Comparison of ENCODE assay signal across 1 fruit fly cellular context in genomic region chr3L:16412394-16412950, dm6.
TF ChIP-seq lines count a peak whose summit lies in the region.

Gene Serinc, plus strand, starts transcription at chr3L:16412722.

TF ChIP-seq in whole organism, embryonic, 481 proteins besides CTCF, POLR2A, EP300 and RAD21 (continued from another document and continues in another):
- TF ChIP-seq CG30020 (tag; optimal IDR thresholded peaks at IDR 0.05; lab: Kevin White, UChicago), result peak; percentile 71
- TF ChIP-seq pb (GFP tag; optimal IDR thresholded peaks at IDR 0.05; lab: Kevin White, UChicago), result no peak
- no peak for TF ChIP-seq fd102C (GFP tag; optimal IDR thresholded peaks at IDR 0.05; lab: Kevin White, UChicago)
- peak; percentile 16 for TF ChIP-seq Fer2 (tag; optimal IDR thresholded peaks at IDR 0.05; lab: Kevin White, UChicago)
- peak; percentile 80 for TF ChIP-seq nmo (GFP tag; optimal IDR thresholded peaks at IDR 0.05; lab: Kevin White, UChicago)
- peak; percentile 56 for TF ChIP-seq lbe (GFP tag; optimal IDR thresholded peaks at IDR 0.05; lab: Kevin White, UChicago)
- TF ChIP-seq CG30431 (GFP tag; optimal IDR thresholded peaks at IDR 0.05; lab: Kevin White, UChicago), result no peak
- peak; percentile 28 for TF ChIP-seq CG1233 (GFP tag; optimal IDR thresholded peaks at IDR 0.05; lab: Kevin White, UChicago)
- no peak for TF ChIP-seq CG7357 (GFP tag; IDR thresholded peaks at IDR 0.05; lab: Robert Waterston, UW)
- TF ChIP-seq Sox100B (GFP tag; optimal IDR thresholded peaks at IDR 0.05; lab: Kevin White, UChicago), result no peak
- peak; percentile 65 for TF ChIP-seq bcd (GFP tag; optimal IDR thresholded peaks at IDR 0.05; lab: Kevin White, UChicago)
- peak; percentile 97 for TF ChIP-seq zen2 (GFP tag; IDR thresholded peaks at IDR 0.05; lab: Robert Waterston, UW; ENCODE audit: partially characterized antibody)
- peak; percentile 92 for TF ChIP-seq CG3995 (GFP tag; optimal IDR thresholded peaks at IDR 0.05; lab: Kevin White, UChicago)
- no peak for TF ChIP-seq danr (GFP tag; IDR thresholded peaks at IDR 0.05; lab: Robert Waterston, UW)
- no peak for TF ChIP-seq Nf-YA (GFP tag; IDR thresholded peaks at IDR 0.05; lab: Robert Waterston, UW)
- TF ChIP-seq CG4360 (GFP tag; IDR thresholded peaks at IDR 0.05; lab: Robert Waterston, UW), result no peak
- no peak for TF ChIP-seq CG3726 (GFP tag; IDR thresholded peaks at IDR 0.05; lab: Robert Waterston, UW)
- TF ChIP-seq ERR (GFP tag; optimal IDR thresholded peaks at IDR 0.05; lab: Kevin White, UChicago), result no peak
- TF ChIP-seq Doc3 (GFP tag; IDR thresholded peaks at IDR 0.05; lab: Robert Waterston, UW; ENCODE audit: partially characterized antibody), result peak; percentile 98
- no peak for TF ChIP-seq CG6654 (GFP tag; optimal IDR thresholded peaks at IDR 0.05; lab: Kevin White, UChicago)
- TF ChIP-seq Pdp1 (GFP tag; optimal IDR thresholded peaks at IDR 0.05; lab: Kevin White, UChicago), result peak; percentile 41 to 47
- no peak for TF ChIP-seq ftz-f1 (GFP tag; optimal IDR thresholded peaks at IDR 0.05; lab: Kevin White, UChicago)
- peak; percentile 73 for TF ChIP-seq tin (GFP tag; optimal IDR thresholded peaks at IDR 0.05; lab: Kevin White, UChicago)
- TF ChIP-seq vvl (GFP tag; IDR thresholded peaks at IDR 0.05; lab: Robert Waterston, UW), result peak; percentile 76; the same call in 1 of the 2 replicates
- TF ChIP-seq CG1024 (GFP tag; IDR thresholded peaks at IDR 0.05; lab: Robert Waterston, UW), result no peak
- no peak for TF ChIP-seq CG12219 (GFP tag; optimal IDR thresholded peaks at IDR 0.05; lab: Kevin White, UChicago)
- no peak for TF ChIP-seq cato (GFP tag; optimal IDR thresholded peaks at IDR 0.05; lab: Kevin White, UChicago; ENCODE audit: borderline replicate concordance)
- TF ChIP-seq Mrtf (GFP tag; IDR thresholded peaks at IDR 0.05; lab: Robert Waterston, UW), result no peak
- TF ChIP-seq CG18011 (GFP tag; optimal IDR thresholded peaks at IDR 0.05; lab: Kevin White, UChicago), result no peak
- TF ChIP-seq Rx (GFP tag; IDR thresholded peaks at IDR 0.05; lab: Robert Waterston, UW), result no peak
- TF ChIP-seq dysf (GFP tag; IDR thresholded peaks at IDR 0.05; lab: Robert Waterston, UW), result peak; percentile 58
- peak; percentile 56 for TF ChIP-seq CG3407 (GFP tag; optimal IDR thresholded peaks at IDR 0.05; lab: Kevin White, UChicago)
- no peak for TF ChIP-seq otp (GFP tag; IDR thresholded peaks at IDR 0.05; lab: Robert Waterston, UW)
- no peak for TF ChIP-seq pros (GFP tag; optimal IDR thresholded peaks at IDR 0.05; lab: Kevin White, UChicago)
- no peak for TF ChIP-seq CG12744 (GFP tag; optimal IDR thresholded peaks at IDR 0.05; lab: Kevin White, UChicago)
- peak; percentile 52 for TF ChIP-seq Atf3 (GFP tag; optimal IDR thresholded peaks at IDR 0.05; lab: Kevin White, UChicago)
- no peak for TF ChIP-seq prd (optimal IDR thresholded peaks at IDR 0.05; lab: Kevin White, UChicago)
- TF ChIP-seq prd (GFP tag; IDR thresholded peaks at IDR 0.05; lab: Robert Waterston, UW), result peak; percentile 59; the same call in 2 of the 3 replicates
- TF ChIP-seq br (optimal IDR thresholded peaks at IDR 0.05; lab: Kevin White, UChicago), result no peak
- TF ChIP-seq bigmax (GFP tag; optimal IDR thresholded peaks at IDR 0.05; lab: Kevin White, UChicago), result no peak
- TF ChIP-seq Asciz (GFP tag; optimal IDR thresholded peaks at IDR 0.05; lab: Kevin White, UChicago), result no peak
- no peak for TF ChIP-seq Neu2 (GFP tag; optimal IDR thresholded peaks at IDR 0.05; lab: Kevin White, UChicago; ENCODE audit: borderline replicate concordance)
- peak; percentile 12 to 41 for TF ChIP-seq chif (GFP tag; optimal IDR thresholded peaks at IDR 0.05; lab: Kevin White, UChicago)
- TF ChIP-seq CG1602 (GFP tag; optimal IDR thresholded peaks at IDR 0.05; lab: Kevin White, UChicago), result no peak
- peak; percentile 27 for TF ChIP-seq CG4282 (GFP tag; optimal IDR thresholded peaks at IDR 0.05; lab: Kevin White, UChicago)
- TF ChIP-seq CG17612 (GFP tag; IDR thresholded peaks at IDR 0.05; lab: Robert Waterston, UW), result no peak
- peak; percentile 74 for TF ChIP-seq gro (GFP tag; optimal IDR thresholded peaks at IDR 0.05; lab: Kevin White, UChicago)
- TF ChIP-seq CG1529 (GFP tag; optimal IDR thresholded peaks at IDR 0.05; lab: Kevin White, UChicago), result peak; percentile 7
- peak; percentile 33; the same call in 1 of the 2 replicates for TF ChIP-seq CG11085 (GFP tag; IDR thresholded peaks at IDR 0.05; lab: Robert Waterston, UW)
- peak; percentile 36 for TF ChIP-seq CG12299 (tag; optimal IDR thresholded peaks at IDR 0.05; lab: Kevin White, UChicago)
- TF ChIP-seq repo (GFP tag; optimal IDR thresholded peaks at IDR 0.05; lab: Kevin White, UChicago), result no peak
- TF ChIP-seq pzg (GFP tag; optimal IDR thresholded peaks at IDR 0.05; lab: Kevin White, UChicago), result peak; percentile 71
- TF ChIP-seq kay (GFP tag; optimal IDR thresholded peaks at IDR 0.05; lab: Kevin White, UChicago), result no peak
- TF ChIP-seq CG2129 (GFP tag; IDR thresholded peaks at IDR 0.05; lab: Robert Waterston, UW; ENCODE audit: partially characterized antibody), result peak; percentile 98
- TF ChIP-seq crc (GFP tag; optimal IDR thresholded peaks at IDR 0.05; lab: Kevin White, UChicago), result peak; percentile 6
- peak; percentile 78 for TF ChIP-seq MBD-R2 (GFP tag; IDR thresholded peaks at IDR 0.05; lab: Robert Waterston, UW)
- peak; percentile 39 for TF ChIP-seq Dip3 (GFP tag; optimal IDR thresholded peaks at IDR 0.05; lab: Kevin White, UChicago)
- no peak for TF ChIP-seq grn (GFP tag; optimal IDR thresholded peaks at IDR 0.05; lab: Kevin White, UChicago)
- peak; percentile 22 for TF ChIP-seq emc (GFP tag; optimal IDR thresholded peaks at IDR 0.05; lab: Kevin White, UChicago)
- no peak for TF ChIP-seq CG11696 (GFP tag; IDR thresholded peaks at IDR 0.05; lab: Robert Waterston, UW)
- peak; percentile 27 for TF ChIP-seq Ssrp (tag; optimal IDR thresholded peaks at IDR 0.05; lab: Kevin White, UChicago)
- peak; percentile 97 for TF ChIP-seq ato (GFP tag; IDR thresholded peaks at IDR 0.05; lab: Robert Waterston, UW; ENCODE audit: partially characterized antibody)
- peak; percentile 97 for TF ChIP-seq bbx (GFP tag; IDR thresholded peaks at IDR 0.05; lab: Robert Waterston, UW; ENCODE audit: partially characterized antibody)
- TF ChIP-seq CG12155 (GFP tag; optimal IDR thresholded peaks at IDR 0.05; lab: Kevin White, UChicago), result peak; percentile 30
- TF ChIP-seq Doc2 (GFP tag; IDR thresholded peaks at IDR 0.05; lab: Robert Waterston, UW), result no peak
- TF ChIP-seq trem (tag; optimal IDR thresholded peaks at IDR 0.05; lab: Kevin White, UChicago), result peak; percentile 88
- TF ChIP-seq dmrt11E (tag; optimal IDR thresholded peaks at IDR 0.05; lab: Kevin White, UChicago), result peak; percentile 40
- TF ChIP-seq Hey (tag; optimal IDR thresholded peaks at IDR 0.05; lab: Kevin White, UChicago), result no peak
- no peak for TF ChIP-seq Hmx (GFP tag; optimal IDR thresholded peaks at IDR 0.05; lab: Kevin White, UChicago)
- TF ChIP-seq Dek (tag; optimal IDR thresholded peaks at IDR 0.05; lab: Kevin White, UChicago), result peak; percentile 25
- no peak for TF ChIP-seq dan (GFP tag; IDR thresholded peaks at IDR 0.05; lab: Robert Waterston, UW)
- TF ChIP-seq inv (GFP tag; IDR thresholded peaks at IDR 0.05; lab: Robert Waterston, UW; ENCODE audit: partially characterized antibody), result peak; percentile 97
- TF ChIP-seq CG8281 (tag; optimal IDR thresholded peaks at IDR 0.05; lab: Kevin White, UChicago), result peak; percentile 75
- peak; percentile 34; the same call in 2 of the 3 replicates for TF ChIP-seq Aef1 (GFP tag; IDR thresholded peaks at IDR 0.05; lab: Robert Waterston, UW)
- no peak for TF ChIP-seq CG8765 (GFP tag; IDR thresholded peaks at IDR 0.05; lab: Robert Waterston, UW)
- TF ChIP-seq CG12942 (GFP tag; optimal IDR thresholded peaks at IDR 0.05; lab: Kevin White, UChicago), result peak; percentile 28
- TF ChIP-seq cad (GFP tag; optimal IDR thresholded peaks at IDR 0.05; lab: Kevin White, UChicago), result no peak
- peak; percentile 22 for TF ChIP-seq psq (GFP tag; optimal IDR thresholded peaks at IDR 0.05; lab: Kevin White, UChicago)
- 0 out of 3 replicates have a peak, but pooled peaks have one; percentile 52 for TF ChIP-seq zfh1 (GFP tag; IDR thresholded peaks at IDR 0.05; lab: Robert Waterston, UW)
- peak; percentile 96 for TF ChIP-seq unc-4 (GFP tag; IDR thresholded peaks at IDR 0.05; lab: Robert Waterston, UW; ENCODE audit: partially characterized antibody)
- TF ChIP-seq dmrt99B (tag; optimal IDR thresholded peaks at IDR 0.05; lab: Kevin White, UChicago), result no peak
- TF ChIP-seq kni (GFP tag; optimal IDR thresholded peaks at IDR 0.05; lab: Kevin White, UChicago), result peak; percentile 24
- TF ChIP-seq bowl (GFP tag; IDR thresholded peaks at IDR 0.05; lab: Robert Waterston, UW), result no peak
- 0 out of 2 replicates have a peak, but pooled peaks have one; percentile 71 for TF ChIP-seq Rfx (GFP tag; IDR thresholded peaks at IDR 0.05; lab: Robert Waterston, UW)
- peak; percentile 74 for TF ChIP-seq CG15601 (tag; optimal IDR thresholded peaks at IDR 0.05; lab: Kevin White, UChicago)
- TF ChIP-seq h (optimal IDR thresholded peaks at IDR 0.05; lab: Kevin White, UChicago), result no peak
- TF ChIP-seq Jarid2 (GFP tag; optimal IDR thresholded peaks at IDR 0.05; lab: Kevin White, UChicago), result no peak
- peak; percentile 54 for TF ChIP-seq NfI (GFP tag; optimal IDR thresholded peaks at IDR 0.05; lab: Kevin White, UChicago)
- TF ChIP-seq CG12104 (GFP tag; optimal IDR thresholded peaks at IDR 0.05; lab: Kevin White, UChicago), result peak; percentile 53
- TF ChIP-seq CG5953 (GFP tag; IDR thresholded peaks at IDR 0.05; lab: Robert Waterston, UW), result no peak
- peak; percentile 17 for TF ChIP-seq pum (GFP tag; optimal IDR thresholded peaks at IDR 0.05; lab: Kevin White, UChicago)
- TF ChIP-seq dimm (GFP tag; IDR thresholded peaks at IDR 0.05; lab: Robert Waterston, UW), result no peak
- TF ChIP-seq CG2712 (tag; optimal IDR thresholded peaks at IDR 0.05; lab: Kevin White, UChicago), result peak; percentile 64
- no peak for TF ChIP-seq tio (GFP tag; optimal IDR thresholded peaks at IDR 0.05; lab: Kevin White, UChicago)
- TF ChIP-seq Ptx1 (GFP tag; IDR thresholded peaks at IDR 0.05; lab: Robert Waterston, UW), result peak; percentile 50
- no peak for TF ChIP-seq MTF-1 (GFP tag; optimal IDR thresholded peaks at IDR 0.05; lab: Kevin White, UChicago; ENCODE audit: borderline replicate concordance)
- TF ChIP-seq en (GFP tag; optimal IDR thresholded peaks at IDR 0.05; lab: Kevin White, UChicago), result no peak
- TF ChIP-seq CG17912 (GFP tag; optimal IDR thresholded peaks at IDR 0.05; lab: Kevin White, UChicago), result peak; percentile 27
- peak; percentile 52 for TF ChIP-seq Dref (GFP tag; IDR thresholded peaks at IDR 0.05; lab: Robert Waterston, UW)
- no peak for TF ChIP-seq eyg (GFP tag; optimal IDR thresholded peaks at IDR 0.05; lab: Kevin White, UChicago)
- no peak for TF ChIP-seq Drgx (GFP tag; IDR thresholded peaks at IDR 0.05; lab: Robert Waterston, UW)
- no peak for TF ChIP-seq trh (GFP tag; optimal IDR thresholded peaks at IDR 0.05; lab: Kevin White, UChicago)
- TF ChIP-seq CG18599 (GFP tag; optimal IDR thresholded peaks at IDR 0.05; lab: Kevin White, UChicago), result no peak
- peak; percentile 33 for TF ChIP-seq CG9609 (GFP tag; optimal IDR thresholded peaks at IDR 0.05; lab: Kevin White, UChicago)
- no peak for TF ChIP-seq CG31441 (GFP tag; IDR thresholded peaks at IDR 0.05; lab: Robert Waterston, UW)
- TF ChIP-seq Poxn (GFP tag; IDR thresholded peaks at IDR 0.05; lab: Robert Waterston, UW), result no peak
- TF ChIP-seq her (GFP tag; optimal IDR thresholded peaks at IDR 0.05; lab: Kevin White, UChicago), result no peak
- TF ChIP-seq jing (GFP tag; optimal IDR thresholded peaks at IDR 0.05; lab: Kevin White, UChicago), result no peak
- TF ChIP-seq CG5245 (GFP tag; optimal IDR thresholded peaks at IDR 0.05; lab: Kevin White, UChicago), result peak; percentile 58
- TF ChIP-seq bab2 (GFP tag; optimal IDR thresholded peaks at IDR 0.05; lab: Kevin White, UChicago), result peak; percentile 44
- TF ChIP-seq CkIIα-i1 (GFP tag; IDR thresholded peaks at IDR 0.05; lab: Robert Waterston, UW), result no peak
- TF ChIP-seq gsb (GFP tag; IDR thresholded peaks at IDR 0.05; lab: Robert Waterston, UW), result no peak
- TF ChIP-seq CG11723 (GFP tag; optimal IDR thresholded peaks at IDR 0.05; lab: Kevin White, UChicago), result no peak
- 0 out of 2 replicates have a peak, but pooled peaks have one; percentile 5 for TF ChIP-seq CG11247 (GFP tag; IDR thresholded peaks at IDR 0.05; lab: Robert Waterston, UW)
- no peak for TF ChIP-seq NC2α (GFP tag; optimal IDR thresholded peaks at IDR 0.05; lab: Kevin White, UChicago)
- TF ChIP-seq tgo (GFP tag; IDR thresholded peaks at IDR 0.05; lab: Robert Waterston, UW), result no peak
- peak; percentile 40 for TF ChIP-seq PHDP (tag; optimal IDR thresholded peaks at IDR 0.05; lab: Kevin White, UChicago)
- peak; percentile 78; the same call in 1 of the 2 replicates for TF ChIP-seq CG9932 (GFP tag; IDR thresholded peaks at IDR 0.05; lab: Robert Waterston, UW)
- TF ChIP-seq abd-A (tag; optimal IDR thresholded peaks at IDR 0.05; lab: Kevin White, UChicago), result no peak
- peak; percentile 81 for TF ChIP-seq row (GFP tag; IDR thresholded peaks at IDR 0.05; lab: Robert Waterston, UW)
- peak; percentile 25 for TF ChIP-seq CG3838 (GFP tag; optimal IDR thresholded peaks at IDR 0.05; lab: Kevin White, UChicago)
- peak; percentile 97 for TF ChIP-seq Ets65A (GFP tag; lab: Kevin White, UChicago)
- TF ChIP-seq CG17802 (tag; optimal IDR thresholded peaks at IDR 0.05; lab: Kevin White, UChicago), result peak; percentile 68
- TF ChIP-seq toy (GFP tag; IDR thresholded peaks at IDR 0.05; lab: Robert Waterston, UW), result no peak
- TF ChIP-seq slbo (GFP tag; IDR thresholded peaks at IDR 0.05; lab: Robert Waterston, UW), result peak; percentile 70
- peak; percentile 76 for TF ChIP-seq zen (tag; optimal IDR thresholded peaks at IDR 0.05; lab: Kevin White, UChicago)
- peak; percentile 14 for TF ChIP-seq CG10431 (GFP tag; optimal IDR thresholded peaks at IDR 0.05; lab: Kevin White, UChicago)
- no peak for TF ChIP-seq CG10321 (GFP tag; IDR thresholded peaks at IDR 0.05; lab: Robert Waterston, UW)
- peak; percentile 59 for TF ChIP-seq Dp (GFP tag; optimal IDR thresholded peaks at IDR 0.05; lab: Kevin White, UChicago)
- TF ChIP-seq H15 (GFP tag; IDR thresholded peaks at IDR 0.05; lab: Robert Waterston, UW), result no peak
- TF ChIP-seq jigr1 (GFP tag; IDR thresholded peaks at IDR 0.05; lab: Robert Waterston, UW), result no peak; the same call in 2 of the 3 replicates
- TF ChIP-seq tll (GFP tag; optimal IDR thresholded peaks at IDR 0.05; lab: Kevin White, UChicago), result no peak
- no peak for TF ChIP-seq NFAT (GFP tag; IDR thresholded peaks at IDR 0.05; lab: Robert Waterston, UW)
- no peak for TF ChIP-seq ken (GFP tag; IDR thresholded peaks at IDR 0.05; lab: Robert Waterston, UW)
- TF ChIP-seq jumu (GFP tag; optimal IDR thresholded peaks at IDR 0.05; lab: Kevin White, UChicago), result peak; percentile 51
